Fruit fly (Drosophila melanogaster): Measurements from ENCODE around the gene CG9813.

Gene CG9813

DNA sequence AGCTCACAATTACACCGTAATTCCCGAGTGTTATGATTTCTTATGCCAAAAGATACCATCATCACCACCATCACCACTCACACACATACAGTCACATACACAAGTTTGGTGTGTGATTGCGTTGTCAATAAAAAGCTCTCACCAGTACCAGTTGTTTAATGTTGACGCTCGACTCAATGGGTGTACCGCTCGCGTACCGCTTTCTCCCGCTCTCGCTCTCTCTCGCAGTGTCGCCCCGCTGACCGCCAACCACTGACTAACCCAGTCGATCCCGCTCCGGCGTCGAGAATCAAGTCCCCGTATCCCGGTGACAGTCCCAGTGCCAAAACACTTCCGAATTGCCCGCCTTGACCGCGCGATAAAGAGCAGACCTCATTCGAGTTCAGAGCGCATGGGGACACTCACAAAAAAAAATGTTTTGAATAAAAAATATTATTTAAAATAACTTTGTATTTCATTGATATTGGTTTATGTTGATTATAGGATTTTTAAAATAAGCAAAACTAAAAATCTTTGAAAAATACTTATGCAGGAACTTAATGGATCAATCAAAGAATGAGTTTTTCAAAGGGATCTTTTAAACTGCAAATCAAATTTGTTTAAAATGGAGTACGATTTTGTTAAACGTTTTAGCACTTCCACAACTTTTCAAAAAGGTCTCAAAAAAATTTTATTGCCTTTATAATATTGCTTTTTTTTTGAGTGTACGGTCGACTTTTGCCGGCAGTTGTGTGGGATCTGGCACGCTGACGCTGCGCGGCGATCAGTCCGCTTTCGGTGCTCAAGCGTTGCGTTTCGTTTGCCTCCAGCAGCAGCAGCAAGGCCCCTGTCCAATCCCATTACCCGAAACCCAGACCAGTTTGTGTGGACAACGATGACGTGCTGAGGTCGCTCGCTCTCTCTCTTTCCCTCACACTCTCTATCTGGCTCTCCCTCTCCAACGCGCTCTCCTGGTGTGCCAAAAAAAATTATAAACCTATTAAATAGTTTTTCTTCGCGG, 15.1 kb downstream of the CG9813 start, which contains the start of gene Dic1 (continued):
- TF ChIP-seq CG4424 (GFP tag; optimal IDR thresholded peaks at IDR 0.05) (peak; percentile 97), D19A (tag; optimal IDR thresholded peaks at IDR 0.05) (peak; percentile 95), nmo (GFP tag; optimal IDR thresholded peaks at IDR 0.05) (peak; percentile 99), Dip3 (GFP tag; optimal IDR thresholded peaks at IDR 0.05) (peak; percentile 92), sc (optimal IDR thresholded peaks at IDR 0.05) (no peak), sc (GFP tag; optimal IDR thresholded peaks at IDR 0.05) (peak; percentile 96), Hr51 (GFP tag; optimal IDR thresholded peaks at IDR 0.05) (peak; percentile 91 to 98), odd (GFP tag; optimal IDR thresholded peaks at IDR 0.05) (peak; percentile 97), Jarid2 (GFP tag; optimal IDR thresholded peaks at IDR 0.05) (peak; percentile 88), CG8089 (GFP tag; optimal IDR thresholded peaks at IDR 0.05) (peak; percentile 77), lov (optimal IDR thresholded peaks at IDR 0.05) (no peak), lov (GFP tag; IDR thresholded peaks at IDR 0.05) (peak; percentile 81), CG14667 (GFP tag; IDR thresholded peaks at IDR 0.05) (peak; percentile 74), CG7745 (tag; optimal IDR thresholded peaks at IDR 0.05) (no peak), CG2202 (tag; optimal IDR thresholded peaks at IDR 0.05) (peak; percentile 89), fd3F (GFP tag; optimal IDR thresholded peaks at IDR 0.05) (peak; percentile 94), HHEX (GFP tag; optimal IDR thresholded peaks at IDR 0.05) (peak; percentile 97), Gsc (GFP tag; IDR thresholded peaks at IDR 0.05) (peak; percentile 74; the same call in 1 of the 2 replicates), ci (GFP tag; IDR thresholded peaks at IDR 0.05) (peak; percentile 86; the same call in 2 of the 3 replicates), pita (GFP tag; optimal IDR thresholded peaks at IDR 0.05) (no peak), ase (GFP tag; IDR thresholded peaks at IDR 0.05) (peak; percentile 78; the same call in 2 of the 3 replicates), Med (GFP tag) (peak; percentile 98), ham (GFP tag; IDR thresholded peaks at IDR 0.05) (peak; percentile 64; the same call in 1 of the 2 replicates), rib (GFP tag; IDR thresholded peaks at IDR 0.05) (peak; percentile 79), vnd (GFP tag; IDR thresholded peaks at IDR 0.05; ENCODE audit: partially characterized antibody) (0 out of 3 replicates have a peak, but pooled peaks have one; percentile 7), btn (GFP tag; optimal IDR thresholded peaks at IDR 0.05) (peak; percentile 74), CG30020 (tag; optimal IDR thresholded peaks at IDR 0.05) (peak; percentile 83), CG4820 (GFP tag; optimal IDR thresholded peaks at IDR 0.05) (peak; percentile 97), CG32772 (GFP tag; IDR thresholded peaks at IDR 0.05) (peak; percentile 75), CG16813 (GFP tag; IDR thresholded peaks at IDR 0.05; ENCODE audit: partially characterized antibody) (no peak), bcd (GFP tag; optimal IDR thresholded peaks at IDR 0.05) (peak; percentile 99), CG13775 (GFP tag; optimal IDR thresholded peaks at IDR 0.05) (peak; percentile 98), gro (GFP tag; optimal IDR thresholded peaks at IDR 0.05) (peak; percentile 71), Eip74EF (GFP tag; optimal IDR thresholded peaks at IDR 0.05) (peak in 1 of 2 experiments; percentile 96), CG3838 (GFP tag; optimal IDR thresholded peaks at IDR 0.05) (peak; percentile 71), CG6854 (GFP tag; optimal IDR thresholded peaks at IDR 0.05) (peak; percentile 98), ab (GFP tag; optimal IDR thresholded peaks at IDR 0.05) (peak; percentile 84), CG34422 (GFP tag; IDR thresholded peaks at IDR 0.05) (peak; percentile 88), CG3065 (GFP tag; optimal IDR thresholded peaks at IDR 0.05) (peak; percentile 61), Blimp-1 (GFP tag; optimal IDR thresholded peaks at IDR 0.05) (peak; percentile 98), CG14050 (GFP tag; IDR thresholded peaks at IDR 0.05) (peak; percentile 87), CG3281 (GFP tag; optimal IDR thresholded peaks at IDR 0.05) (peak; percentile 99), CG15696 (tag; optimal IDR thresholded peaks at IDR 0.05) (peak; percentile 93), dimm (GFP tag; IDR thresholded peaks at IDR 0.05) (peak; percentile 57), Gug (GFP tag; IDR thresholded peaks at IDR 0.05) (peak; percentile 74; the same call in 3 of the 4 replicates), exex (tag; optimal IDR thresholded peaks at IDR 0.05) (peak; percentile 84), BEAF-32 (GFP tag; optimal IDR thresholded peaks at IDR 0.05) (no peak), CG6272 (GFP tag; IDR thresholded peaks at IDR 0.05) (peak; percentile 85)
